Worm (Caenorhabditis elegans) whole organism, L1 larva: ENCODE data around the gene cic-1.
A peak's percentile ranks its signal among the peaks of the same experiment; 100 is the strongest.

Experiments used
- C04F5.9 ChIP-seq: sonication (generic microtip); optimal IDR thresholded peaks from 2 replicates; lab custom pipeline; 2016; ENCODE audit warnings: missing genetic modification characterization, missing compliant biosample characterization
- aly-2 ChIP-seq: fragments of 150-350 bp; optimal IDR thresholded peaks from 2 replicates; lab custom pipeline; 2014; ENCODE audit warnings: missing biosample characterization, missing genetic modification characterization
- ama-1 ChIP-seq: fragments of 150-350 bp; optimal IDR thresholded peaks from 2 replicates; lab custom pipeline; 2014
- ceh-63 ChIP-seq: fragments of 200-800 bp; sonication (Bioruptor generic); optimal IDR thresholded peaks from 2 replicates; lab custom pipeline; 2018; ENCODE audit warnings: mild to moderate bottlenecking, missing genetic modification characterization, missing compliant biosample characterization
- ceh-8 ChIP-seq: fragments of 200-800 bp; sonication (Bioruptor generic); optimal IDR thresholded peaks from 2 replicates; lab custom pipeline; 2018; ENCODE audit warnings: mild to moderate bottlenecking, missing genetic modification characterization, moderate library complexity, missing compliant biosample characterization
- ceh-88 ChIP-seq: fragments of 200-800 bp; sonication (Bioruptor generic); IDR thresholded peaks from 2 replicates; pipeline ENCODE4 v1.3.6; 2022; ENCODE audit warnings: missing genetic modification characterization, missing compliant biosample characterization
- ces-1 ChIP-seq: fragments of 150-350 bp; optimal IDR thresholded peaks from 2 replicates; lab custom pipeline; 2014; ENCODE audit warnings: missing biosample characterization, missing genetic modification reagents, missing genetic modification characterization
- dpl-1 ChIP-seq, 3 experiments: fragments of 150-350 bp in 2 of 3; sonication (generic microtip) in 1 of 3; optimal IDR thresholded peaks; 2 replicates each; lab custom pipeline; 2014 to 2017; ENCODE audit warnings: missing biosample characterization in 3 of 3, missing genetic modification characterization in 3 of 3, missing genetic modification reagents in 3 of 3
- efl-1 ChIP-seq, 4 experiments: fragments of 150-350 bp; optimal IDR thresholded peaks in 3 of 4; peaks in 1 of 4; 1 replicate in 1 of 4; 2 replicates in 3 of 4; lab custom pipeline; 2014; ENCODE audit warnings: missing biosample characterization in 2 of 4, missing genetic modification characterization in 2 of 4, missing genetic modification reagents in 2 of 4
- efl-3 ChIP-seq: fragments of 200-800 bp; sonication (Bioruptor generic); optimal IDR thresholded peaks from 2 replicates; lab custom pipeline; 2018; ENCODE audit warnings: mild to moderate bottlenecking, missing genetic modification characterization, missing compliant biosample characterization
- egl-27 ChIP-seq, 2 experiments: fragments of 150-350 bp in 1 of 2; sonication (generic microtip); optimal IDR thresholded peaks; 3 replicates each; lab custom pipeline; 2017 to 2018; ENCODE audit warnings: missing biosample characterization in 2 of 2, missing genetic modification characterization in 2 of 2, missing genetic modification reagents in 2 of 2
- fkh-10 ChIP-seq: sonication (generic microtip); optimal IDR thresholded peaks from 2 replicates; lab custom pipeline; 2017; ENCODE audit warnings: missing biosample characterization, missing genetic modification reagents, missing genetic modification characterization
- fkh-4 ChIP-seq: sonication (generic microtip); optimal IDR thresholded peaks from 2 replicates; lab custom pipeline; 2016; ENCODE audit warnings: missing compliant biosample characterization, missing genetic modification characterization, borderline replicate concordance
- hlh-4 ChIP-seq: sonication (generic microtip); optimal IDR thresholded peaks from 2 replicates; lab custom pipeline; 2016; ENCODE audit warnings: mild to moderate bottlenecking, missing genetic modification characterization, missing compliant biosample characterization
- hpl-2 ChIP-seq: fragments of 150-350 bp; optimal IDR thresholded peaks from 2 replicates; lab custom pipeline; 2014; ENCODE audit warnings: missing biosample characterization, missing genetic modification reagents, missing genetic modification characterization
- isw-1 ChIP-seq: fragments of 200-800 bp; sonication (Bioruptor generic); IDR thresholded peaks from 2 replicates; pipeline ENCODE4 v1.3.6; 2022; ENCODE audit warnings: missing genetic modification characterization, missing compliant biosample characterization
- jun-1 ChIP-seq: fragments of 150-350 bp; optimal IDR thresholded peaks from 2 replicates; lab custom pipeline; 2014; ENCODE audit warnings: missing biosample characterization, missing genetic modification reagents, missing genetic modification characterization
- lin-13 ChIP-seq: fragments of 150-350 bp; optimal IDR thresholded peaks from 2 replicates; lab custom pipeline; 2014; ENCODE audit warnings: missing biosample characterization, missing genetic modification reagents, missing genetic modification characterization
- lin-14 ChIP-seq: fragments of 200-800 bp; sonication (Bioruptor generic); optimal IDR thresholded peaks from 2 replicates; lab custom pipeline; 2018; ENCODE audit warnings: mild to moderate bottlenecking, missing genetic modification characterization, moderate library complexity, missing compliant biosample characterization
- lin-15B ChIP-seq: fragments of 150-350 bp; sonication (generic microtip); optimal IDR thresholded peaks from 3 replicates; lab custom pipeline; 2014; ENCODE audit warnings: missing biosample characterization, missing genetic modification characterization
- mab-9 ChIP-seq: fragments of 200-800 bp; sonication (Bioruptor generic); IDR thresholded peaks from 2 replicates; pipeline ENCODE4 v1.3.6; 2022; ENCODE audit warnings: missing genetic modification reagents, missing genetic modification characterization, missing compliant biosample characterization
- mep-1 ChIP-seq: fragments of 150-350 bp; optimal IDR thresholded peaks from 2 replicates; lab custom pipeline; 2014; ENCODE audit warnings: missing biosample characterization, missing genetic modification characterization
- nhr-11 ChIP-seq: fragments of 150-350 bp; optimal IDR thresholded peaks from 2 replicates; lab custom pipeline; 2014; ENCODE audit warnings: missing biosample characterization, missing genetic modification characterization
- nhr-19 ChIP-seq: fragments of 200-800 bp; sonication (Bioruptor generic); conservative IDR thresholded peaks from 2 replicates; pipeline ENCODE4 v1.3.6; 2022; ENCODE audit warnings: missing genetic modification characterization, missing compliant biosample characterization
- nhr-20 ChIP-seq: sonication (generic microtip); optimal IDR thresholded peaks from 2 replicates; lab custom pipeline; 2016; ENCODE audit warnings: mild to moderate bottlenecking, missing genetic modification characterization, missing compliant biosample characterization
- nhr-77 ChIP-seq: fragments of 150-350 bp; optimal IDR thresholded peaks from 2 replicates; lab custom pipeline; 2014; ENCODE audit warnings: missing biosample characterization, missing genetic modification characterization
- nhr-84 ChIP-seq: sonication (generic microtip); optimal IDR thresholded peaks from 2 replicates; lab custom pipeline; 2017; ENCODE audit warnings: missing biosample characterization, missing genetic modification characterization
- nhr-85 ChIP-seq: sonication (generic microtip); peaks from one replicate; lab custom pipeline; 2016; ENCODE audit warnings: missing genetic modification characterization, inconsistent platforms, missing compliant biosample characterization
- skn-1 ChIP-seq: fragments of 150-350 bp; optimal IDR thresholded peaks from 2 replicates; lab custom pipeline; 2014; ENCODE audit warnings: missing biosample characterization, missing genetic modification characterization
- snpc-4 ChIP-seq: fragments of 150-350 bp; optimal IDR thresholded peaks from 2 replicates; lab custom pipeline; 2014; ENCODE audit warnings: missing biosample characterization, missing genetic modification characterization
- sptf-1 ChIP-seq: fragments of 150-350 bp; optimal IDR thresholded peaks from 2 replicates; lab custom pipeline; 2014; ENCODE audit warnings: missing biosample characterization, missing genetic modification characterization
- swsn-7 ChIP-seq: sonication (generic microtip); optimal IDR thresholded peaks from 2 replicates; lab custom pipeline; 2016; ENCODE audit warnings: missing genetic modification characterization, missing compliant biosample characterization
- tbx-2 ChIP-seq: sonication (generic microtip); optimal IDR thresholded peaks from 2 replicates; lab custom pipeline; 2016; ENCODE audit warnings: missing genetic modification characterization, missing compliant biosample characterization
- tlp-1 ChIP-seq: fragments of 150-350 bp; optimal IDR thresholded peaks from 2 replicates; lab custom pipeline; 2014; ENCODE audit warnings: missing biosample characterization, missing genetic modification characterization
- unc-130 ChIP-seq: fragments of 150-350 bp; optimal IDR thresholded peaks from 2 replicates; lab custom pipeline; 2017; ENCODE audit warnings: missing biosample characterization, missing genetic modification characterization, inconsistent platforms
- unc-86 ChIP-seq: sonication (generic microtip); optimal IDR thresholded peaks from 2 replicates; lab custom pipeline; 2016; ENCODE audit warnings: missing genetic modification characterization, missing compliant biosample characterization
- unc-98 ChIP-seq: fragments of 200-800 bp; sonication (Bioruptor generic); IDR thresholded peaks from 2 replicates; pipeline ENCODE4 v1.3.6; 2022; ENCODE audit warnings: missing genetic modification characterization, missing compliant biosample characterization
- vab-15 ChIP-seq: sonication (generic microtip); optimal IDR thresholded peaks from 2 replicates; lab custom pipeline; 2017; ENCODE audit warnings: missing genotype, mild to moderate bottlenecking, missing genetic modification characterization, missing compliant biosample characterization
- xbp-1 ChIP-seq: sonication (generic microtip); optimal IDR thresholded peaks from 2 replicates; lab custom pipeline; 2016; ENCODE audit warnings: missing genetic modification characterization, missing compliant biosample characterization
- zip-4 ChIP-seq: fragments of 200-800 bp; sonication (Bioruptor generic); optimal IDR thresholded peaks from 2 replicates; lab custom pipeline; 2018; ENCODE audit warnings: mild to moderate bottlenecking, missing genetic modification characterization, moderate library complexity, missing compliant biosample characterization
- ztf-11 ChIP-seq, 2 experiments: sonication (generic microtip); optimal IDR thresholded peaks; 2 replicates each; lab custom pipeline; 2016 to 2017; ENCODE audit warnings: missing genetic modification characterization in 2 of 2, missing biosample characterization in 1 of 2, missing compliant biosample characterization in 1 of 2
- ztf-4 ChIP-seq: fragments of 150-350 bp; optimal IDR thresholded peaks from 2 replicates; lab custom pipeline; 2014; ENCODE audit warnings: missing biosample characterization, missing genetic modification characterization

The cic-1 gene

ce11 chrIII:2418159-2418658 is 17.2 kb upstream of the cic-1 start, which contains the start of the genes W04B5.5 and W04B5.3 (continued):
- TF ChIP-seq ceh-63 (GFP tag; lab: Kevin White, UChicago) (no peak), skn-1 (tag; lab: Kevin White, UChicago) (peak; percentile 42), ces-1 (GFP tag; lab: Kevin White, UChicago) (no peak), ceh-88 (GFP tag; lab: Robert Waterston, UW) (0 out of 2 replicates have a peak, but pooled peaks have one; percentile 32), C04F5.9 (tag; lab: Kevin White, UChicago) (no peak), unc-86 (tag; lab: Kevin White, UChicago) (peak; percentile 52), snpc-4 (tag; lab: Kevin White, UChicago) (no peak), fkh-4 (tag; lab: Kevin White, UChicago) (no peak), ama-1 (lab: Kevin White, UChicago) (no peak), unc-130 (tag; lab: Kevin White, UChicago) (peak; percentile 33), mep-1 (tag; lab: Kevin White, UChicago) (peak; percentile 54), nhr-20 (tag; lab: Kevin White, UChicago) (peak; percentile 56), aly-2 (no peak), lin-15B (peak; percentile 11), jun-1 (tag; lab: Kevin White, UChicago) (peak; percentile 21), efl-1 (optimal IDR thresholded peaks at IDR 0.05; lab: Kevin White, UChicago) (peak; percentile 97 to 98), efl-1 (GFP tag; optimal IDR thresholded peaks at IDR 0.05 in 1 of 2; lab: Kevin White, UChicago) (peak; percentile 98 to 100), nhr-77 (tag; lab: Kevin White, UChicago) (peak; percentile 25), sptf-1 (tag; lab: Kevin White, UChicago) (no peak), ztf-11 (tag; optimal IDR thresholded peaks at IDR 0.05; lab: Kevin White, UChicago) (peak in 1 of 2 experiments; percentile 7), nhr-84 (tag; lab: Kevin White, UChicago) (no peak)

- TF ChIP-seq efl-3 (GFP tag; lab: Kevin White, UChicago) (no peak), xbp-1 (no peak), ceh-8 (no peak), tbx-2 (tag; lab: Kevin White, UChicago) (no peak), tlp-1 (tag; lab: Kevin White, UChicago) (no peak), lin-13 (GFP tag; lab: Kevin White, UChicago) (no peak), mab-9 (GFP tag; lab: Robert Waterston, UW) (no peak)
- TF ChIP-seq, all 84 proteins: peak for 0
Measured at ce11 chrIII:2410925-2411450, 10.0 kb upstream of the cic-1 start, which contains the start of gene mrpl-30. Gene mrpl-30, minus strand, starts transcription at chrIII:2410975.

ce11 chrIII:2393666-2394154 is 7.3 kb downstream of the cic-1 start:
- TF ChIP-seq fkh-10 (GFP tag; lab: Kevin White, UChicago) (no peak), efl-1 (optimal IDR thresholded peaks at IDR 0.05; lab: Kevin White, UChicago) (no peak), efl-1 (GFP tag; optimal IDR thresholded peaks at IDR 0.05 in 1 of 2; lab: Kevin White, UChicago) (peak in 1 of 2 experiments; percentile 91), lin-13 (GFP tag; lab: Kevin White, UChicago) (peak; percentile 27), dpl-1 (GFP tag; optimal IDR thresholded peaks at IDR 0.05; lab: Kevin White, UChicago) (no peak)

ce11 chrIII:2391704-2392103 is 9.3 kb downstream of the cic-1 start:
- TF ChIP-seq lin-14 (GFP tag; lab: Kevin White, UChicago) (peak; percentile 72), swsn-7 (tag; lab: Kevin White, UChicago) (no peak), fkh-10 (GFP tag; lab: Kevin White, UChicago) (peak; percentile 38), efl-1 (optimal IDR thresholded peaks at IDR 0.05; lab: Kevin White, UChicago) (no peak), efl-1 (GFP tag; optimal IDR thresholded peaks at IDR 0.05 in 1 of 2; lab: Kevin White, UChicago) (peak in 1 of 2 experiments; percentile 72)
- TF ChIP-seq, all 84 proteins: peak for 3

ce11 chrIII:2386483-2386882 is 14.5 kb downstream of the cic-1 start, which contains the start of gene H14E04.3:
Gene H14E04.3, minus strand, starts transcription at chrIII:2386583.
- TF ChIP-seq egl-27 (tag; optimal IDR thresholded peaks at IDR 0.05; lab: Kevin White, UChicago) (no peak), hpl-2 (GFP tag; lab: Kevin White, UChicago) (no peak), nhr-19 (GFP tag; lab: Robert Waterston, UW) (no peak), ama-1 (lab: Kevin White, UChicago) (no peak), hlh-4 (tag; lab: Kevin White, UChicago) (no peak), mep-1 (tag; lab: Kevin White, UChicago) (no peak), isw-1 (no peak), ztf-4 (tag; lab: Kevin White, UChicago) (no peak), nhr-85 (tag; lab: Kevin White, UChicago) (no peak), zip-4 (GFP tag; lab: Kevin White, UChicago) (no peak), unc-98 (GFP tag; lab: Robert Waterston, UW) (no peak), vab-15 (tag; lab: Kevin White, UChicago) (no peak), unc-86 (tag; lab: Kevin White, UChicago) (no peak), tbx-2 (tag; lab: Kevin White, UChicago) (no peak), fkh-10 (GFP tag; lab: Kevin White, UChicago) (no peak), ceh-8 (no peak), xbp-1 (no peak), swsn-7 (tag; lab: Kevin White, UChicago) (no peak), nhr-11 (tag; lab: Kevin White, UChicago) (no peak)
